Worm (Caenorhabditis elegans) whole organism, late embryonic: ENCODE measurements around the gene C05D2.8.
A peak's percentile ranks its signal among the peaks of the same experiment; 100 is the strongest.

ENCODE experiments used
- C08G9.2 ChIP-seq: sonication (generic microtip); optimal IDR thresholded peaks from 2 replicates; lab custom pipeline; 2016; ENCODE audit warnings: mild to moderate bottlenecking, missing genetic modification characterization, moderate library complexity, missing compliant biosample characterization
- C38D4.7 ChIP-seq: fragments of 200-800 bp; sonication (Bioruptor generic); optimal IDR thresholded peaks from 2 replicates; lab custom pipeline; 2018; ENCODE audit warnings: mild to moderate bottlenecking, missing genetic modification characterization, moderate library complexity, missing compliant biosample characterization
- K02D7.2 ChIP-seq: sonication (generic microtip); optimal IDR thresholded peaks from 2 replicates; lab custom pipeline; 2017; ENCODE audit warnings: mild to moderate bottlenecking, missing genetic modification characterization, missing compliant biosample characterization
- K09A11.1 ChIP-seq: sonication (generic microtip); optimal IDR thresholded peaks from 2 replicates; lab custom pipeline; 2017; ENCODE audit warnings: antibody characterized with exemption, mild to moderate bottlenecking, missing genetic modification characterization, missing compliant biosample characterization; ENCODE audit not compliant: insufficient read depth
- T23F11.4 ChIP-seq: fragments of 200-800 bp; sonication (Bioruptor generic); optimal IDR thresholded peaks from 2 replicates; lab custom pipeline; 2018; ENCODE audit warnings: mild to moderate bottlenecking, missing genetic modification characterization, missing compliant biosample characterization
- Y22D7AL.16 ChIP-seq: sonication (generic microtip); optimal IDR thresholded peaks from 2 replicates; lab custom pipeline; 2016; ENCODE audit warnings: missing genetic modification characterization, missing compliant biosample characterization
- ahr-1 ChIP-seq: sonication (generic microtip); optimal IDR thresholded peaks from 2 replicates; lab custom pipeline; 2016; ENCODE audit warnings: missing genetic modification characterization, missing compliant biosample characterization
- ceh-14 ChIP-seq: sonication (generic microtip); optimal IDR thresholded peaks from 2 replicates; lab custom pipeline; 2016; ENCODE audit warnings: missing genotype, missing genetic modification characterization, missing compliant biosample characterization
- ceh-19 ChIP-seq: fragments of 200-800 bp; sonication (Bioruptor generic); optimal IDR thresholded peaks from 2 replicates; lab custom pipeline; 2018; ENCODE audit warnings: mild to moderate bottlenecking, missing genetic modification characterization, missing compliant biosample characterization
- ceh-2 ChIP-seq: sonication (generic microtip); optimal IDR thresholded peaks from 2 replicates; lab custom pipeline; 2016; ENCODE audit warnings: missing genotype, missing genetic modification characterization, missing compliant biosample characterization
- ceh-24 ChIP-seq: sonication (generic microtip); optimal IDR thresholded peaks from 2 replicates; lab custom pipeline; 2016; ENCODE audit warnings: mild to moderate bottlenecking, missing genetic modification characterization, missing compliant biosample characterization
- ceh-30 ChIP-seq: fragments of 150-350 bp; optimal IDR thresholded peaks from 2 replicates; lab custom pipeline; 2014; ENCODE audit warnings: missing biosample characterization, missing genetic modification characterization
- ceh-31 ChIP-seq: sonication (generic microtip); optimal IDR thresholded peaks from 2 replicates; lab custom pipeline; 2016; ENCODE audit warnings: missing genetic modification characterization, missing compliant biosample characterization
- ceh-45 ChIP-seq: fragments of 200-800 bp; sonication (Bioruptor generic); IDR thresholded peaks from 2 replicates; pipeline ENCODE4 v1.3.6; 2022; ENCODE audit warnings: missing genetic modification reagents, missing genetic modification characterization, missing compliant biosample characterization
- ceh-48 ChIP-seq: sonication (generic microtip); optimal IDR thresholded peaks from 2 replicates; lab custom pipeline; 2016; ENCODE audit warnings: missing genetic modification characterization, inconsistent platforms, missing compliant biosample characterization
- ceh-6 ChIP-seq: fragments of 200-800 bp; sonication (Bioruptor generic); optimal IDR thresholded peaks from 2 replicates; lab custom pipeline; 2018; ENCODE audit warnings: mild to moderate bottlenecking, missing genetic modification characterization, missing compliant biosample characterization
- che-1 ChIP-seq: sonication (generic microtip); optimal IDR thresholded peaks from 2 replicates; lab custom pipeline; 2016; ENCODE audit warnings: mild to moderate bottlenecking, missing genetic modification characterization, missing compliant biosample characterization
- elt-4 ChIP-seq: sonication (generic microtip); optimal IDR thresholded peaks from 2 replicates; lab custom pipeline; 2016; ENCODE audit warnings: missing genetic modification characterization, missing compliant biosample characterization
- ets-4 ChIP-seq: sonication (generic microtip); optimal IDR thresholded peaks from 2 replicates; lab custom pipeline; 2016; ENCODE audit warnings: missing genetic modification characterization, missing compliant biosample characterization
- eyg-1 ChIP-seq: sonication (generic microtip); optimal IDR thresholded peaks from 2 replicates; lab custom pipeline; 2016; ENCODE audit warnings: missing genotype, missing genetic modification characterization, missing compliant biosample characterization
- fax-1 ChIP-seq: sonication (generic microtip); optimal IDR thresholded peaks from 2 replicates; lab custom pipeline; 2016; ENCODE audit warnings: missing genotype, missing genetic modification characterization, missing compliant biosample characterization
- fkh-10 ChIP-seq: fragments of 150-350 bp; optimal IDR thresholded peaks from 2 replicates; lab custom pipeline; 2014; ENCODE audit warnings: missing biosample characterization, missing genetic modification reagents, missing genetic modification characterization
- fkh-6 ChIP-seq: sonication (generic microtip); optimal IDR thresholded peaks from 2 replicates; lab custom pipeline; 2016; ENCODE audit warnings: missing genetic modification characterization, missing compliant biosample characterization
- gmeb-2 ChIP-seq: sonication (generic microtip); optimal IDR thresholded peaks from 2 replicates; lab custom pipeline; 2016; ENCODE audit warnings: missing genetic modification characterization, inconsistent platforms, missing compliant biosample characterization
- hlh-13 ChIP-seq: fragments of 200-800 bp; sonication (Bioruptor generic); optimal IDR thresholded peaks from 2 replicates; lab custom pipeline; 2018; ENCODE audit warnings: mild to moderate bottlenecking, missing genetic modification characterization, missing compliant biosample characterization
- hlh-15 ChIP-seq: sonication (generic microtip); optimal IDR thresholded peaks from 2 replicates; lab custom pipeline; 2016; ENCODE audit warnings: missing genetic modification characterization, missing compliant biosample characterization
- hlh-30 ChIP-seq: sonication (generic microtip); optimal IDR thresholded peaks from 2 replicates; lab custom pipeline; 2017; ENCODE audit warnings: antibody characterized with exemption, missing genetic modification characterization, missing compliant biosample characterization; ENCODE audit not compliant: insufficient read depth
- hlh-6 ChIP-seq: sonication (generic microtip); optimal IDR thresholded peaks from 2 replicates; lab custom pipeline; 2016; ENCODE audit warnings: missing genotype, missing genetic modification characterization, missing compliant biosample characterization
- hlh-8 ChIP-seq: sonication (generic microtip); optimal IDR thresholded peaks from 2 replicates; lab custom pipeline; 2016; ENCODE audit warnings: missing genotype, missing genetic modification characterization, missing compliant biosample characterization
- lim-6 ChIP-seq: sonication (generic microtip); optimal IDR thresholded peaks from 2 replicates; lab custom pipeline; 2016; ENCODE audit warnings: missing genetic modification characterization, missing compliant biosample characterization
- lin-11 ChIP-seq: fragments of 200-800 bp; sonication (Bioruptor generic); optimal IDR thresholded peaks from 2 replicates; lab custom pipeline; 2018; ENCODE audit warnings: mild to moderate bottlenecking, missing genetic modification characterization, missing compliant biosample characterization
- mec-3 ChIP-seq: sonication (generic microtip); optimal IDR thresholded peaks from 2 replicates; lab custom pipeline; 2016; ENCODE audit warnings: borderline replicate concordance, missing genetic modification characterization, missing compliant biosample characterization
- nfya-1 ChIP-seq: sonication (generic microtip); optimal IDR thresholded peaks from 2 replicates; lab custom pipeline; 2017; ENCODE audit warnings: missing genetic modification characterization, mild to moderate bottlenecking, missing compliant biosample characterization, antibody characterized with exemption, moderate library complexity
- nhr-11 ChIP-seq: fragments of 150-350 bp; optimal IDR thresholded peaks from 2 replicates; lab custom pipeline; 2014; ENCODE audit warnings: missing biosample characterization, missing genetic modification characterization
- npax-4 ChIP-seq: sonication (generic microtip); optimal IDR thresholded peaks from 2 replicates; lab custom pipeline; 2016; ENCODE audit warnings: missing genetic modification characterization, missing compliant biosample characterization
- pax-1 ChIP-seq: fragments of 150-350 bp; optimal IDR thresholded peaks from 2 replicates; lab custom pipeline; 2014; ENCODE audit warnings: missing biosample characterization, missing genetic modification characterization
- pha-2 ChIP-seq: sonication (generic microtip); optimal IDR thresholded peaks from 2 replicates; lab custom pipeline; 2017; ENCODE audit warnings: mild to moderate bottlenecking, missing genetic modification characterization, missing compliant biosample characterization
- pqm-1 ChIP-seq: sonication (generic microtip); optimal IDR thresholded peaks from 2 replicates; lab custom pipeline; 2016; ENCODE audit warnings: missing genetic modification characterization, missing compliant biosample characterization
- pros-1 ChIP-seq: fragments of 150-350 bp; optimal IDR thresholded peaks from 2 replicates; lab custom pipeline; 2014; ENCODE audit warnings: missing biosample characterization, missing genetic modification reagents, missing genetic modification characterization
- ref-2 ChIP-seq: sonication (generic microtip); optimal IDR thresholded peaks from 2 replicates; lab custom pipeline; 2016; ENCODE audit warnings: missing genetic modification characterization, missing compliant biosample characterization
- sdc-2 ChIP-seq: sonication (generic microtip); optimal IDR thresholded peaks from 2 replicates; lab custom pipeline; 2016; ENCODE audit warnings: missing genotype, missing genetic modification characterization, missing compliant biosample characterization
- sox-2 ChIP-seq: fragments of 200-800 bp; sonication (Bioruptor generic); IDR thresholded peaks from 2 replicates; pipeline ENCODE4 v1.3.6; 2022; ENCODE audit warnings: missing genetic modification reagents, missing genetic modification characterization, missing compliant biosample characterization
- sox-4 ChIP-seq: sonication (generic microtip); optimal IDR thresholded peaks from 2 replicates; lab custom pipeline; 2017; ENCODE audit warnings: mild to moderate bottlenecking, missing genetic modification characterization, inconsistent platforms, missing compliant biosample characterization
- syd-9 ChIP-seq: sonication (generic microtip); optimal IDR thresholded peaks from 2 replicates; lab custom pipeline; 2016; ENCODE audit warnings: mild to moderate bottlenecking, missing genetic modification characterization, moderate library complexity, missing compliant biosample characterization
- tbx-2 ChIP-seq: sonication (generic microtip); optimal IDR thresholded peaks from 2 replicates; lab custom pipeline; 2016; ENCODE audit warnings: missing genetic modification characterization, missing compliant biosample characterization
- tbx-7 ChIP-seq: sonication (generic microtip); optimal IDR thresholded peaks from 2 replicates; lab custom pipeline; 2016; ENCODE audit warnings: missing genotype, missing genetic modification characterization, missing compliant biosample characterization
- ttx-3 ChIP-seq: sonication (generic microtip); optimal IDR thresholded peaks from 2 replicates; lab custom pipeline; 2016; ENCODE audit warnings: missing genetic modification reagents, missing genetic modification characterization, missing compliant biosample characterization
- unc-3 ChIP-seq, 2 experiments: fragments of 200-800 bp in 1 of 2; sonication (Bioruptor generic) in 1 of 2; sonication (generic microtip) in 1 of 2; conservative IDR thresholded peaks in 1 of 2; optimal IDR thresholded peaks in 1 of 2; 2 replicates each; pipeline versions ENCODE4 v1.3.6 to Lab custom; 2016 to 2022; ENCODE audit warnings: missing compliant biosample characterization in 2 of 2, missing genetic modification characterization in 2 of 2, missing genetic modification reagents in 1 of 2
- unc-42 ChIP-seq: sonication (generic microtip); optimal IDR thresholded peaks from 2 replicates; lab custom pipeline; 2016; ENCODE audit warnings: missing genotype, missing genetic modification characterization, missing compliant biosample characterization
- ztf-16 ChIP-seq: sonication (generic microtip); optimal IDR thresholded peaks from 2 replicates; lab custom pipeline; 2017; ENCODE audit warnings: missing genetic modification characterization, missing compliant biosample characterization

The C05D2.8 gene

ce11 chrIII:5604080-5604479 is 6.1 kb downstream of the C05D2.8 start, which contains the start of gene xnd-1:
TSS of gene xnd-1 (plus strand) at chrIII:5604460.
- TF ChIP-seq gmeb-2 (tag; lab: Kevin White, UChicago), result no peak

DNA sequence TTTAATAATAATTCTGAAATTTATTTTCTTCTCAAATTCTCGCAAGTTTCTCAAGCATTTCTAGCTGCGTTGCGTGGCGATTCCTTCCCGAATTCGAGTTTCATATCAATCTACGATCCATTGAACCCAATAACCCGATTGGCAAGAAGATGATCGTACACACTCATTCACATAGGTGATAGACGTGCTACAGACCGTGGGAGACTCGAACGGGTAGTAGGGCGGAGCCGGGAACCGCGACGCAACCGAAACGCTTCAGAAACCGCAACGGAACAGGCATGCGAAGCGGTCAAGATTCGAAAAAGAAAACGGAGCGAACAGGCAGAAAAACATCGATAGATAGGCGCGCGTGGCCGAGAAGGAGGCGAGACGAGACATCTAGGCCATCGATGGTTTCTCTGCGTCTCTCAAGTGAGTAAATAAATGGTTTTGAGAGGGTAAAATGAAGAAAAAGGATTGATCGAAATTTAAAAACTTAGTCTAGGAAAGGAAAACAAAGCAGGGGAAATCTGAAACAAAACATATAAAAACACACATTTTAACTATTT is 6.6 kb downstream of the C05D2.8 start, which contains the start of gene madf-11:
TSS of gene madf-11 (minus strand) at position 51 of the 548 bp plus-strand sequence.
- TF ChIP-seq ceh-24 (tag; lab: Kevin White, UChicago), result no peak
- TF ChIP-seq unc-3 (GFP tag; conservative IDR thresholded peaks at IDR 0.05; lab: Robert Waterston, UW), result no peak
- no peak for TF ChIP-seq unc-3 (tag; optimal IDR thresholded peaks at IDR 0.05; lab: Kevin White, UChicago)
- peak; percentile 65 for TF ChIP-seq ref-2 (tag; lab: Kevin White, UChicago)
- TF ChIP-seq hlh-15, result no peak
- TF ChIP-seq lim-6 (tag; lab: Kevin White, UChicago), result no peak
- no peak for TF ChIP-seq fkh-10
- TF ChIP-seq Y22D7AL.16 (tag; lab: Kevin White, UChicago), result no peak
- TF ChIP-seq nhr-11 (tag; lab: Kevin White, UChicago), result no peak
- peak; percentile 17 for TF ChIP-seq sdc-2 (tag; lab: Kevin White, UChicago)
- no peak for TF ChIP-seq sox-4 (tag; lab: Kevin White, UChicago)
- TF ChIP-seq hlh-6 (tag; lab: Kevin White, UChicago), result peak; percentile 49
- TF ChIP-seq ahr-1 (tag; lab: Kevin White, UChicago), result no peak
- TF ChIP-seq K09A11.1 (tag; lab: Kevin White, UChicago), result no peak
- no peak for TF ChIP-seq pqm-1 (tag; lab: Kevin White, UChicago)
- no peak for TF ChIP-seq K02D7.2 (tag; lab: Kevin White, UChicago)
- no peak for TF ChIP-seq elt-4 (tag; lab: Kevin White, UChicago)
- TF ChIP-seq ceh-6 (GFP tag; lab: Kevin White, UChicago), result no peak
- TF ChIP-seq fax-1, result peak; percentile 37
- peak; percentile 34 for TF ChIP-seq syd-9
- TF ChIP-seq mec-3 (tag; lab: Kevin White, UChicago), result peak; percentile 82
- TF ChIP-seq ceh-31 (tag; lab: Kevin White, UChicago), result peak; percentile 94
- TF ChIP-seq ceh-14 (tag; lab: Kevin White, UChicago), result peak; percentile 46
- no peak for TF ChIP-seq pros-1 (tag; lab: Kevin White, UChicago)
- TF ChIP-seq hlh-8 (tag; lab: Kevin White, UChicago), result peak; percentile 67
- TF ChIP-seq che-1 (tag; lab: Kevin White, UChicago), result no peak
- TF ChIP-seq tbx-2 (tag; lab: Kevin White, UChicago), result peak; percentile 84
- TF ChIP-seq tbx-7, result peak; percentile 70
- TF ChIP-seq ttx-3 (tag; lab: Kevin White, UChicago), result no peak
- peak; percentile 98 for TF ChIP-seq ets-4
- TF ChIP-seq eyg-1 (tag; lab: Kevin White, UChicago), result no peak
- peak; percentile 3 for TF ChIP-seq pax-1 (tag; lab: Kevin White, UChicago)
- peak; percentile 21 for TF ChIP-seq fkh-6 (tag; lab: Kevin White, UChicago)
- TF ChIP-seq gmeb-2 (tag; lab: Kevin White, UChicago), result no peak
- TF ChIP-seq ceh-48, result peak; percentile 64
- peak; percentile 46 for TF ChIP-seq nfya-1 (tag; lab: Kevin White, UChicago)
- TF ChIP-seq ztf-16 (tag; lab: Kevin White, UChicago), result no peak
- TF ChIP-seq sox-2 (GFP tag; lab: Robert Waterston, UW), result no peak
- TF ChIP-seq ceh-45 (GFP tag; lab: Robert Waterston, UW), result no peak
- TF ChIP-seq ceh-30 (tag; lab: Kevin White, UChicago), result no peak
- TF ChIP-seq lin-11, result no peak
- TF ChIP-seq unc-42, result peak; percentile 67
- no peak for TF ChIP-seq T23F11.4 (GFP tag; lab: Kevin White, UChicago)
- TF ChIP-seq ceh-2 (tag; lab: Kevin White, UChicago), result peak; percentile 82
- no peak for TF ChIP-seq hlh-13
- TF ChIP-seq hlh-30, result no peak
- TF ChIP-seq npax-4 (tag; lab: Kevin White, UChicago), result no peak
- peak; percentile 21 for TF ChIP-seq pha-2 (tag; lab: Kevin White, UChicago)
- TF ChIP-seq C08G9.2, result peak; percentile 88
- peak; percentile 29 for TF ChIP-seq ceh-19 (GFP tag; lab: Kevin White, UChicago)
- TF ChIP-seq C38D4.7 (GFP tag; lab: Kevin White, UChicago), result no peak
